Fruit fly (Drosophila melanogaster) whole organism, prepupa: Measurements from ENCODE around the gene CG16812.

Experiments used
- Blimp-1 ChIP-seq: fragments of 200-800 bp; sonication (Bioruptor generic); optimal IDR thresholded peaks from 3 replicates; lab custom pipeline; 2017; ENCODE audit warnings: missing biosample characterization, missing genetic modification characterization, mild to moderate bottlenecking, moderate library complexity, missing genetic modification reagents
- CG10631 ChIP-seq: fragments of 200-800 bp; sonication (Bioruptor generic); optimal IDR thresholded peaks from 2 replicates; lab custom pipeline; 2016; ENCODE audit warnings: missing biosample characterization, missing genetic modification characterization
- CG10669 ChIP-seq: fragments of 200-800 bp; sonication (Bioruptor generic); optimal IDR thresholded peaks from 3 replicates; lab custom pipeline; 2018; ENCODE audit warnings: missing biosample characterization, mild to moderate bottlenecking, missing genetic modification characterization, moderate library complexity
- CG11902 ChIP-seq: fragments of 200-800 bp; sonication (Bioruptor generic); optimal IDR thresholded peaks from 3 replicates; lab custom pipeline; 2016; ENCODE audit warnings: missing biosample characterization, missing genetic modification characterization
- CG16779 ChIP-seq: fragments of 200-800 bp; sonication (Bioruptor generic); optimal IDR thresholded peaks from 3 replicates; lab custom pipeline; 2017; ENCODE audit warnings: missing biosample characterization, mild to moderate bottlenecking, missing genetic modification characterization
- CG3032 ChIP-seq: fragments of 200-800 bp; optimal IDR thresholded peaks from 2 replicates; lab custom pipeline; 2019; ENCODE audit warnings: missing biosample characterization, mild to moderate bottlenecking, missing genetic modification characterization, moderate library complexity
- CG31627 ChIP-seq: fragments of 200-800 bp; sonication (Bioruptor generic); optimal IDR thresholded peaks from 3 replicates; lab custom pipeline; 2016; ENCODE audit warnings: missing biosample characterization, missing genetic modification characterization
- CG34406 ChIP-seq: fragments of 200-800 bp; sonication (Bioruptor generic); optimal IDR thresholded peaks from 3 replicates; lab custom pipeline; 2016; ENCODE audit warnings: missing biosample characterization, missing genetic modification characterization
- CG6792 ChIP-seq: fragments of 200-800 bp; sonication (Bioruptor generic); optimal IDR thresholded peaks from 3 replicates; lab custom pipeline; 2016; ENCODE audit warnings: missing biosample characterization, missing genetic modification characterization
- CG8119 ChIP-seq: fragments of 200-800 bp; sonication (Bioruptor generic); IDR thresholded peaks from 3 replicates; pipeline ENCODE4 v1.3.6; 2022; ENCODE audit warnings: missing biosample characterization, missing genetic modification characterization
- CG9139 ChIP-seq: fragments of 200-800 bp; sonication (Bioruptor generic); optimal IDR thresholded peaks from 3 replicates; lab custom pipeline; 2017; ENCODE audit warnings: missing biosample characterization, mild to moderate bottlenecking, missing genetic modification characterization
- Eip78C ChIP-seq: fragments of 200-800 bp; sonication (Bioruptor generic); peaks from one replicate; lab custom pipeline; 2016; ENCODE audit warnings: missing biosample characterization, missing genetic modification characterization
- Eip93F ChIP-seq: fragments of 200-800 bp; sonication (Bioruptor generic); optimal IDR thresholded peaks from 2 replicates; lab custom pipeline; 2016; ENCODE audit warnings: missing biosample characterization, mild to moderate bottlenecking, missing genetic modification characterization
- Ets21C ChIP-seq: fragments of 200-800 bp; sonication (Bioruptor generic); optimal IDR thresholded peaks from 3 replicates; lab custom pipeline; 2016; ENCODE audit warnings: missing biosample characterization, missing genetic modification characterization
- Ets96B ChIP-seq: fragments of 200-800 bp; optimal IDR thresholded peaks from 2 replicates; lab custom pipeline; 2019; ENCODE audit warnings: missing biosample characterization, mild to moderate bottlenecking, missing genetic modification characterization, moderate library complexity
- Gug ChIP-seq: fragments of 200-800 bp; sonication (Bioruptor generic); IDR thresholded peaks from 2 replicates; pipeline ENCODE4 v1.3.6; 2022; ENCODE audit warnings: missing biosample characterization, missing genetic modification characterization
- Hr39 ChIP-seq: fragments of 200-800 bp; sonication (Bioruptor generic); optimal IDR thresholded peaks from 2 replicates; lab custom pipeline; 2016; ENCODE audit warnings: missing biosample characterization, missing genetic modification characterization
- Hr4 ChIP-seq: fragments of 200-800 bp; sonication (Bioruptor generic); optimal IDR thresholded peaks from 3 replicates; lab custom pipeline; 2016; ENCODE audit warnings: missing biosample characterization, missing genetic modification characterization
- Lpt ChIP-seq: fragments of 200-800 bp; sonication (Bioruptor generic); optimal IDR thresholded peaks from 3 replicates; lab custom pipeline; 2016; ENCODE audit warnings: missing biosample characterization, missing genetic modification characterization
- OdsH ChIP-seq: fragments of 200-800 bp; sonication (Bioruptor generic); optimal IDR thresholded peaks from 3 replicates; lab custom pipeline; 2016; ENCODE audit warnings: missing biosample characterization, missing genetic modification characterization
- Sox102F ChIP-seq: fragments of 200-800 bp; sonication (Bioruptor generic); optimal IDR thresholded peaks from 2 replicates; lab custom pipeline; 2016; ENCODE audit warnings: missing biosample characterization, mild to moderate bottlenecking, missing genetic modification characterization
- Sox14 ChIP-seq: fragments of 200-800 bp; sonication (Bioruptor generic); optimal IDR thresholded peaks from 3 replicates; lab custom pipeline; 2016; ENCODE audit warnings: missing biosample characterization, missing genetic modification characterization
- Sox15 ChIP-seq: fragments of 200-800 bp; sonication (Bioruptor generic); optimal IDR thresholded peaks from 3 replicates; lab custom pipeline; 2016; ENCODE audit warnings: missing biosample characterization, missing genetic modification characterization
- acj6 ChIP-seq: fragments of 200-800 bp; sonication (Bioruptor generic); optimal IDR thresholded peaks from 3 replicates; lab custom pipeline; 2016; ENCODE audit warnings: missing biosample characterization, missing genetic modification characterization
- cyc ChIP-seq: fragments of 200-800 bp; sonication (Bioruptor generic); optimal IDR thresholded peaks from 3 replicates; lab custom pipeline; 2016; ENCODE audit warnings: missing biosample characterization, missing genetic modification characterization
- dac ChIP-seq: fragments of 200-800 bp; sonication (Bioruptor generic); optimal IDR thresholded peaks from 2 replicates; lab custom pipeline; 2017; ENCODE audit warnings: missing biosample characterization, mild to moderate bottlenecking, missing genetic modification characterization
- dsx ChIP-seq: fragments of 200-800 bp; optimal IDR thresholded peaks from 3 replicates; lab custom pipeline; 2019; ENCODE audit warnings: missing biosample characterization, mild to moderate bottlenecking, missing genetic modification characterization, moderate library complexity; ENCODE audit not compliant: poor library complexity, severe bottlenecking
- eg ChIP-seq: fragments of 200-800 bp; sonication (Bioruptor generic); IDR thresholded peaks from 3 replicates; pipeline ENCODE4 v1.3.6; 2022; ENCODE audit warnings: missing biosample characterization, missing genetic modification characterization
- esn ChIP-seq: fragments of 200-800 bp; sonication (Bioruptor generic); optimal IDR thresholded peaks from 2 replicates; lab custom pipeline; 2016; ENCODE audit warnings: missing biosample characterization, mild to moderate bottlenecking, missing genetic modification characterization, moderate library complexity
- fd59A ChIP-seq: fragments of 200-800 bp; sonication (Bioruptor generic); optimal IDR thresholded peaks from 2 replicates; lab custom pipeline; 2017; ENCODE audit warnings: missing biosample characterization, mild to moderate bottlenecking, missing genetic modification characterization, missing genetic modification reagents
- fd85E ChIP-seq: fragments of 200-800 bp; sonication (Bioruptor generic); optimal IDR thresholded peaks from 3 replicates; lab custom pipeline; 2016; ENCODE audit warnings: missing biosample characterization, missing genetic modification characterization
- fkh ChIP-seq: fragments of 200-800 bp; sonication (Bioruptor generic); optimal IDR thresholded peaks from 3 replicates; lab custom pipeline; 2017; ENCODE audit warnings: missing biosample characterization, mild to moderate bottlenecking, missing genetic modification characterization, moderate library complexity
- lz ChIP-seq: fragments of 200-800 bp; sonication (Bioruptor generic); optimal IDR thresholded peaks from 3 replicates; lab custom pipeline; 2016; ENCODE audit warnings: missing biosample characterization, missing genetic modification characterization
- net ChIP-seq: fragments of 200-800 bp; sonication (Bioruptor generic); optimal IDR thresholded peaks from 3 replicates; lab custom pipeline; 2016; ENCODE audit warnings: missing biosample characterization, missing genetic modification characterization
- salr ChIP-seq, 2 experiments: fragments of 200-800 bp; sonication (Bioruptor generic); optimal IDR thresholded peaks; 3 replicates each; lab custom pipeline; 2016 to 2018; ENCODE audit warnings: missing biosample characterization in 2 of 2, missing genetic modification characterization in 2 of 2, mild to moderate bottlenecking in 1 of 2
- ss ChIP-seq, 2 experiments: fragments of 200-800 bp; sonication (Bioruptor generic); optimal IDR thresholded peaks; 2 replicates in 1 of 2; 3 replicates in 1 of 2; lab custom pipeline; 2017 to 2018; ENCODE audit warnings: mild to moderate bottlenecking in 2 of 2, missing biosample characterization in 2 of 2, missing genetic modification characterization in 2 of 2, moderate library complexity in 1 of 2
- svp ChIP-seq: fragments of 200-800 bp; sonication (Bioruptor generic); peaks from one replicate; lab custom pipeline; 2016; ENCODE audit warnings: missing biosample characterization, missing genetic modification characterization
- topi ChIP-seq: fragments of 200-800 bp; sonication (Bioruptor generic); optimal IDR thresholded peaks from 3 replicates; lab custom pipeline; 2016; ENCODE audit warnings: missing biosample characterization, missing genetic modification characterization

Gene CG16812

dm6 chr2L:13222225-13222648, at the start of gene CG16812, which contains the start of gene Ski6 (continued):
- TF ChIP-seq CG3032 (tag; lab: Kevin White, UChicago): no peak
- no peak for TF ChIP-seq ss (GFP tag; optimal IDR thresholded peaks at IDR 0.05; lab: Kevin White, UChicago)
- no peak for TF ChIP-seq Eip93F (GFP tag; lab: Kevin White, UChicago)
- TF ChIP-seq esn (GFP tag; lab: Kevin White, UChicago): peak; percentile 70
- TF ChIP-seq CG16779 (tag; lab: Kevin White, UChicago): no peak
- no peak for TF ChIP-seq fd85E (GFP tag; lab: Kevin White, UChicago)
- no peak for TF ChIP-seq Sox102F

dm6 chr2L:13176123-13176522, 46.3 kb upstream of the CG16812 start, which contains the start of gene CG43925:
Gene CG43925 (plus strand): TSS chr2L:13176423.
- TF ChIP-seq CG31627 (GFP tag; lab: Kevin White, UChicago) (no peak), Eip78C (GFP tag; lab: Kevin White, UChicago) (no peak), fd59A (no peak), fd85E (GFP tag; lab: Kevin White, UChicago) (no peak), svp (GFP tag; lab: Kevin White, UChicago) (no peak), CG9139 (GFP tag; lab: Kevin White, UChicago) (no peak), eg (no peak), topi (GFP tag; lab: Kevin White, UChicago) (no peak), CG8119 (no peak)
- TF ChIP-seq, all 60 proteins: peak for 0

- TF ChIP-seq CG3032 (tag; lab: Kevin White, UChicago) (peak; percentile 79), CG10669 (GFP tag; lab: Kevin White, UChicago) (no peak), CG34406 (GFP tag; lab: Kevin White, UChicago) (peak; percentile 69), dsx (GFP tag; lab: Kevin White, UChicago) (no peak), acj6 (GFP tag; lab: Kevin White, UChicago) (peak; percentile 78), Sox14 (GFP tag; lab: Kevin White, UChicago) (peak; percentile 83), Hr39 (GFP tag; lab: Kevin White, UChicago) (peak; percentile 81), Eip78C (GFP tag; lab: Kevin White, UChicago) (peak; percentile 88), Eip93F (GFP tag; lab: Kevin White, UChicago) (peak; percentile 10), salr (GFP tag; optimal IDR thresholded peaks at IDR 0.05; lab: Kevin White, UChicago) (peak in 1 of 2 experiments; percentile 39), CG6792 (GFP tag; lab: Kevin White, UChicago) (peak; percentile 71), Hr4 (GFP tag; lab: Kevin White, UChicago) (no peak), Sox15 (GFP tag; lab: Kevin White, UChicago) (peak; percentile 75), lz (GFP tag; lab: Kevin White, UChicago) (peak; percentile 85), Sox102F (no peak), Lpt (GFP tag; lab: Kevin White, UChicago) (no peak), CG16779 (tag; lab: Kevin White, UChicago) (no peak), CG31627 (GFP tag; lab: Kevin White, UChicago) (peak; percentile 84), net (GFP tag; lab: Kevin White, UChicago) (no peak), esn (GFP tag; lab: Kevin White, UChicago) (peak; percentile 85), topi (GFP tag; lab: Kevin White, UChicago) (peak; percentile 81), Ets96B (tag; lab: Kevin White, UChicago) (peak; percentile 59), CG10631 (peak; percentile 85), dac (GFP tag; lab: Kevin White, UChicago) (peak; percentile 1), fkh (GFP tag; lab: Kevin White, UChicago) (no peak), Blimp-1 (GFP tag; lab: Kevin White, UChicago) (no peak), fd59A (peak; percentile 47), Ets21C (peak; percentile 80), CG11902 (GFP tag; lab: Kevin White, UChicago) (peak; percentile 69), Gug (GFP tag; lab: Robert Waterston, UW) (peak; percentile 70; the same call in 1 of the 2 replicates), ss (GFP tag; optimal IDR thresholded peaks at IDR 0.05; lab: Kevin White, UChicago) (no peak), cyc (GFP tag; lab: Kevin White, UChicago) (peak; percentile 85), OdsH (no peak)
Observed at dm6 chr2L:13176701-13177249, 45.6 kb upstream of the CG16812 start, which contains the start of the genes Sfmbt and CG5439. Gene Sfmbt (minus strand): TSS chr2L:13176785. Gene CG5439 (plus strand): TSS chr2L:13177150.
